Fruit fly (Drosophila melanogaster) whole organism, embryonic: Measurements from ENCODE around the gene Ldaf1.

Experiments
- ATbp ChIP-seq: fragments of 200-800 bp; sonication (Bioruptor generic); optimal IDR thresholded peaks from 2 replicates; lab custom pipeline; 2017; ENCODE audit warnings: missing biosample characterization, mild to moderate bottlenecking, missing genetic modification characterization, missing genetic modification reagents
- Abd-B ChIP-seq: fragments of 200-800 bp; sonication (Bioruptor generic); optimal IDR thresholded peaks from 2 replicates; lab custom pipeline; 2018; ENCODE audit warnings: missing biosample characterization, mild to moderate bottlenecking, missing genetic modification characterization, moderate library complexity
- Ada2b ChIP-seq: fragments of 200-800 bp; sonication (Bioruptor generic); IDR thresholded peaks from 2 replicates; pipeline ENCODE4 v1.3.6; 2022; ENCODE audit warnings: missing biosample characterization, missing genetic modification characterization
- B-H1 ChIP-seq: fragments of 200-800 bp; sonication (Bioruptor generic); IDR thresholded peaks from 3 replicates; pipeline ENCODE4 v1.3.6; 2022; ENCODE audit warnings: missing biosample characterization, missing genetic modification characterization
- CG13775 ChIP-seq: fragments of 200-800 bp; sonication (Bioruptor generic); optimal IDR thresholded peaks from 3 replicates; lab custom pipeline; 2017; ENCODE audit warnings: missing biosample characterization, mild to moderate bottlenecking, missing genetic modification characterization
- CG15601 ChIP-seq: fragments of 200-800 bp; sonication (Bioruptor generic); optimal IDR thresholded peaks from 3 replicates; lab custom pipeline; 2019; ENCODE audit warnings: missing biosample characterization, mild to moderate bottlenecking, missing genetic modification characterization, moderate library complexity
- CG1603 ChIP-seq: fragments of 200-800 bp; sonication (Bioruptor generic); optimal IDR thresholded peaks from 2 replicates; lab custom pipeline; 2019; ENCODE audit warnings: missing biosample characterization, mild to moderate bottlenecking, missing genetic modification characterization, moderate library complexity
- CG17186 ChIP-seq: fragments of 200-800 bp; sonication (Bioruptor generic); optimal IDR thresholded peaks from 3 replicates; lab custom pipeline; 2017; ENCODE audit warnings: missing biosample characterization, missing genetic modification reagents, missing genetic modification characterization
- CG17568 ChIP-seq: fragments of 200-800 bp; sonication (Bioruptor generic); optimal IDR thresholded peaks from 2 replicates; lab custom pipeline; 2018; ENCODE audit warnings: missing biosample characterization, mild to moderate bottlenecking, missing genetic modification characterization, moderate library complexity
- CG1832 ChIP-seq: fragments of 200-800 bp; sonication (Bioruptor generic); optimal IDR thresholded peaks from 2 replicates; lab custom pipeline; 2017; ENCODE audit warnings: missing biosample characterization, mild to moderate bottlenecking, missing genetic modification characterization, inconsistent platforms
- CG18619 ChIP-seq: fragments of 200-800 bp; sonication (Bioruptor generic); optimal IDR thresholded peaks from 3 replicates; lab custom pipeline; 2017; ENCODE audit warnings: missing biosample characterization, mild to moderate bottlenecking, missing genetic modification characterization
- CG2199 ChIP-seq: fragments of 200-800 bp; sonication (Bioruptor generic); IDR thresholded peaks from 3 replicates; pipeline ENCODE4 v1.3.6; 2022; ENCODE audit warnings: missing biosample characterization, missing genetic modification characterization
- CG34376 ChIP-seq: fragments of 200-800 bp; sonication (Bioruptor generic); optimal IDR thresholded peaks from 2 replicates; lab custom pipeline; 2018; ENCODE audit warnings: missing biosample characterization, mild to moderate bottlenecking, missing genetic modification characterization
- CG4617 ChIP-seq: fragments of 200-800 bp; sonication (Bioruptor generic); optimal IDR thresholded peaks from 3 replicates; lab custom pipeline; 2016; ENCODE audit warnings: missing biosample characterization, missing genetic modification characterization, borderline replicate concordance
- CG6654 ChIP-seq: fragments of 200-800 bp; sonication (Bioruptor generic); optimal IDR thresholded peaks from 2 replicates; lab custom pipeline; 2017; ENCODE audit warnings: missing biosample characterization, mild to moderate bottlenecking, missing genetic modification characterization
- CG9609 ChIP-seq: fragments of 200-800 bp; sonication (Bioruptor generic); optimal IDR thresholded peaks from 3 replicates; lab custom pipeline; 2016; ENCODE audit warnings: missing biosample characterization, missing genetic modification characterization
- Camta ChIP-seq: fragments of 200-800 bp; sonication (Bioruptor generic); optimal IDR thresholded peaks from 2 replicates; lab custom pipeline; 2016; ENCODE audit warnings: missing biosample characterization, missing genetic modification characterization
- Chrac-16 ChIP-seq: fragments of 200-800 bp; sonication (Bioruptor generic); optimal IDR thresholded peaks from 3 replicates; lab custom pipeline; 2016; ENCODE audit warnings: missing biosample characterization, missing genetic modification characterization
- Dip3 ChIP-seq: fragments of 200-800 bp; sonication (Bioruptor generic); optimal IDR thresholded peaks from 3 replicates; lab custom pipeline; 2016; ENCODE audit warnings: missing biosample characterization, missing genetic modification characterization
- Gsc ChIP-seq: fragments of 200-800 bp; sonication (Bioruptor generic); IDR thresholded peaks from 2 replicates; pipeline ENCODE4 v1.3.6; 2022; ENCODE audit warnings: missing biosample characterization, missing genetic modification characterization
- HLHmδ ChIP-seq: fragments of 200-800 bp; sonication (Bioruptor generic); optimal IDR thresholded peaks from 2 replicates; lab custom pipeline; 2018; ENCODE audit warnings: missing biosample characterization, mild to moderate bottlenecking, missing genetic modification characterization, moderate library complexity
- Mad ChIP-seq: fragments of 200-800 bp; sonication (Bioruptor generic); optimal IDR thresholded peaks from 2 replicates; lab custom pipeline; 2016; ENCODE audit warnings: missing biosample characterization, missing genetic modification characterization
- Meics ChIP-seq: fragments of 200-800 bp; sonication (Bioruptor generic); optimal IDR thresholded peaks from 2 replicates; lab custom pipeline; 2017; ENCODE audit warnings: missing biosample characterization, mild to moderate bottlenecking, missing genetic modification characterization
- NK7.1 ChIP-seq: fragments of 200-800 bp; sonication (Bioruptor generic); optimal IDR thresholded peaks from 3 replicates; lab custom pipeline; 2016; ENCODE audit warnings: missing biosample characterization, missing genetic modification characterization
- Nf-YC ChIP-seq: fragments of 200-800 bp; optimal IDR thresholded peaks from 3 replicates; lab custom pipeline; 2019; ENCODE audit warnings: missing biosample characterization, mild to moderate bottlenecking, missing genetic modification characterization, moderate library complexity
- Six4 ChIP-seq: fragments of 200-800 bp; sonication (Bioruptor generic); optimal IDR thresholded peaks from 2 replicates; lab custom pipeline; 2016; ENCODE audit warnings: missing biosample characterization, missing genetic modification characterization
- Sry-δ ChIP-seq: fragments of 200-800 bp; sonication (Bioruptor generic); optimal IDR thresholded peaks from 2 replicates; lab custom pipeline; 2016; ENCODE audit warnings: missing biosample characterization, missing genetic modification characterization
- Trl ChIP-seq, 3 experiments: fragments of >200 bp in 2 of 3; fragments of 200-800 bp in 1 of 3; sonication (Bioruptor generic) in 1 of 3; optimal IDR thresholded peaks; 2 replicates in 1 of 3; 3 replicates in 2 of 3; lab custom pipeline; 2016 to 2017; ENCODE audit warnings: missing biosample characterization in 1 of 3, missing genetic modification characterization in 1 of 3
- ara ChIP-seq: fragments of 200-800 bp; sonication (Bioruptor generic); IDR thresholded peaks from 2 replicates; pipeline ENCODE4 v1.3.6; 2022; ENCODE audit warnings: missing biosample characterization, missing genetic modification characterization
- ci ChIP-seq: fragments of 200-800 bp; sonication (Bioruptor generic); IDR thresholded peaks from 3 replicates; pipeline ENCODE4 v1.3.6; 2022; ENCODE audit warnings: missing biosample characterization, missing genetic modification characterization
- dati ChIP-seq: fragments of 200-800 bp; sonication (Bioruptor generic); IDR thresholded peaks from 2 replicates; pipeline ENCODE4 v1.3.6; 2022; ENCODE audit warnings: missing biosample characterization, missing genetic modification characterization
- dysf ChIP-seq: fragments of 200-800 bp; sonication (Bioruptor generic); IDR thresholded peaks from 3 replicates; pipeline ENCODE4 v1.3.6; 2022; ENCODE audit warnings: missing biosample characterization, missing genetic modification characterization
- en ChIP-seq: fragments of 200-800 bp; sonication (Bioruptor generic); optimal IDR thresholded peaks from 2 replicates; lab custom pipeline; 2016; ENCODE audit warnings: missing biosample characterization, missing genetic modification characterization
- gcm ChIP-seq: fragments of 200-800 bp; sonication (Bioruptor generic); optimal IDR thresholded peaks from 2 replicates; lab custom pipeline; 2019; ENCODE audit warnings: missing biosample characterization, mild to moderate bottlenecking, missing genetic modification characterization, moderate library complexity
- hb ChIP-seq: fragments of 200-800 bp; sonication (Bioruptor generic); IDR thresholded peaks from 3 replicates; pipeline ENCODE4 v1.3.6; 2022; ENCODE audit warnings: missing biosample characterization, missing genetic modification characterization; ENCODE audit not compliant: partially characterized antibody
- kah ChIP-seq: fragments of 200-800 bp; sonication (Bioruptor generic); optimal IDR thresholded peaks from 2 replicates; lab custom pipeline; 2018; ENCODE audit warnings: missing biosample characterization, mild to moderate bottlenecking, missing genetic modification characterization
- lilli ChIP-seq: fragments of 200-800 bp; sonication (Bioruptor generic); optimal IDR thresholded peaks from 3 replicates; lab custom pipeline; 2016; ENCODE audit warnings: missing biosample characterization, missing genetic modification characterization
- lmd ChIP-seq: fragments of 200-800 bp; sonication (Bioruptor generic); IDR thresholded peaks from 2 replicates; pipeline ENCODE4 v1.3.6; 2022; ENCODE audit warnings: missing biosample characterization, missing genetic modification characterization
- mld ChIP-seq: fragments of 200-800 bp; sonication (Bioruptor generic); IDR thresholded peaks from 3 replicates; pipeline ENCODE4 v1.3.6; 2022; ENCODE audit warnings: missing biosample characterization, missing genetic modification characterization; ENCODE audit not compliant: partially characterized antibody
- prd ChIP-seq, 3 experiments: fragments of >200 bp in 2 of 3; fragments of 200-800 bp in 1 of 3; sonication (Bioruptor generic) in 1 of 3; optimal IDR thresholded peaks in 2 of 3; IDR thresholded peaks in 1 of 3; 2 replicates in 2 of 3; 3 replicates in 1 of 3; pipeline versions ENCODE4 v1.3.6 to Lab custom; 2017 to 2022; ENCODE audit warnings: missing biosample characterization in 1 of 3, missing genetic modification characterization in 1 of 3
- run ChIP-seq: fragments of 200-800 bp; sonication (Bioruptor generic); optimal IDR thresholded peaks from 3 replicates; lab custom pipeline; 2018; ENCODE audit warnings: missing biosample characterization, mild to moderate bottlenecking, missing genetic modification characterization
- sd ChIP-seq: fragments of 200-800 bp; sonication (Bioruptor generic); optimal IDR thresholded peaks from 3 replicates; lab custom pipeline; 2018; ENCODE audit warnings: missing biosample characterization, mild to moderate bottlenecking, missing genetic modification characterization, moderate library complexity
- slbo ChIP-seq: fragments of 200-800 bp; sonication (Bioruptor generic); IDR thresholded peaks from 2 replicates; pipeline ENCODE4 v1.3.6; 2022; ENCODE audit warnings: missing biosample characterization, missing genetic modification characterization
- ssp ChIP-seq: fragments of 200-800 bp; sonication (Bioruptor generic); IDR thresholded peaks from 2 replicates; pipeline ENCODE4 v1.3.6; 2022; ENCODE audit warnings: missing biosample characterization, missing genetic modification characterization
- tll ChIP-seq, 2 experiments: fragments of 200-800 bp in 1 of 2; fragments of >200 bp in 1 of 2; sonication (Bioruptor generic) in 1 of 2; optimal IDR thresholded peaks; 2 replicates each; lab custom pipeline; 2017 to 2019; ENCODE audit warnings: missing biosample characterization in 2 of 2, missing genetic modification characterization in 2 of 2, mild to moderate bottlenecking in 1 of 2, moderate library complexity in 1 of 2
- tx ChIP-seq: fragments of 200-800 bp; sonication (Bioruptor generic); optimal IDR thresholded peaks from 2 replicates; lab custom pipeline; 2016; ENCODE audit warnings: missing biosample characterization, missing genetic modification characterization
- vvl ChIP-seq: fragments of 200-800 bp; sonication (Bioruptor generic); IDR thresholded peaks from 2 replicates; pipeline ENCODE4 v1.3.6; 2022; ENCODE audit warnings: missing biosample characterization, missing genetic modification characterization
- yki ChIP-seq: fragments of >200 bp; optimal IDR thresholded peaks from 3 replicates; lab custom pipeline; 2018
- zf30C ChIP-seq: fragments of 200-800 bp; sonication (Bioruptor generic); optimal IDR thresholded peaks from 3 replicates; lab custom pipeline; 2018; ENCODE audit warnings: missing biosample characterization, mild to moderate bottlenecking, missing genetic modification characterization

Gene Ldaf1

DNA sequence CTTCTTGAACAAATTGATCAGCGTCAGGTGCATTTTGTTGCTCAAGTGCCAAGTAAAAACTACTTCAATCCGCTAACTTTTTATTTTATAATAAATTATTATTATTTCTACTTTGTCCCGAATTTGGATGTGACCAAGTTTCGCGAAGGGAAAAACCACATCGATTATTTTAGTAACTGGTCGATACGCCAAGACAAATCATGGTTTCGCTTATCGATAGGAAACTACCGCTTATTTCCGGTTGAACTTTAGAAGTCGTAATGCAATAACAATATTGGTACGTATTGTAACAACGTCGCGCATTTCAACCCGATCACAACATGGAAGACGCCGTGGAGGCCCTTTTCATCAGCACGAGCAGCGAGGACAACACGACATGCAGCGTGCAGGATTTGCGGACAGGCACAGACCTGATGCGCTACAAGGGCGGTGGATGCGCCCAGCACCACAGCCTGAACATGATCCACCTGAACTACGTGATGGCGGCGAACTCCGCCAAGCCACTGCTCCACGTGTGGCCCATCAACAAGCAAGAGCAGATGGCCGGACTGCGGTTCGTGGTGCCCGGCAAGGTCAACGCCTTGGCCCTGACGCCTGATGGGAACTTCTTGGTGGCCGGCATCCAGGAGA is 24.5 kb downstream of the Ldaf1 start, which contains the start of the genes CG14817 and CG14805 (continued):
- peak; percentile 74 for TF ChIP-seq CG4617
- TF ChIP-seq lmd (GFP tag; lab: Robert Waterston, UW): peak; percentile 17; the same call in 1 of the 2 replicates
- no peak for TF ChIP-seq tll (GFP tag; optimal IDR thresholded peaks at IDR 0.05; lab: Kevin White, UChicago)
- TF ChIP-seq CG2199 (GFP tag; lab: Robert Waterston, UW): no peak
- TF ChIP-seq ci (GFP tag; lab: Robert Waterston, UW): peak; percentile 91
- peak; percentile 79 for TF ChIP-seq gcm (GFP tag; lab: Kevin White, UChicago)
- no peak for TF ChIP-seq ssp (GFP tag; lab: Robert Waterston, UW)
- TF ChIP-seq HLHmδ (GFP tag; lab: Kevin White, UChicago): peak; percentile 81
- TF ChIP-seq kah: peak; percentile 74
- no peak for TF ChIP-seq B-H1 (GFP tag; lab: Robert Waterston, UW)
- peak; percentile 35 for TF ChIP-seq en (GFP tag; lab: Kevin White, UChicago)
- no peak for TF ChIP-seq ATbp (GFP tag; lab: Kevin White, UChicago)
- peak; percentile 2 for TF ChIP-seq NK7.1 (GFP tag; lab: Kevin White, UChicago)
- TF ChIP-seq slbo (GFP tag; lab: Robert Waterston, UW): 0 out of 2 replicates have a peak, but pooled peaks have one; percentile 38
- TF ChIP-seq Mad (GFP tag; lab: Kevin White, UChicago): peak; percentile 43
- TF ChIP-seq hb: no peak
- TF ChIP-seq dati (GFP tag; lab: Robert Waterston, UW): no peak
- TF ChIP-seq Dip3 (GFP tag; lab: Kevin White, UChicago): no peak
- peak; percentile 24; the same call in 1 of the 2 replicates for TF ChIP-seq Ada2b
- TF ChIP-seq Six4 (GFP tag; lab: Kevin White, UChicago): peak; percentile 34
- no peak for TF ChIP-seq CG1603 (tag; lab: Kevin White, UChicago)
- TF ChIP-seq CG17568 (GFP tag; lab: Kevin White, UChicago): no peak
- no peak for TF ChIP-seq tx (GFP tag; lab: Kevin White, UChicago)
- TF ChIP-seq Sry-δ (GFP tag; lab: Kevin White, UChicago): peak; percentile 48
- TF ChIP-seq ara (GFP tag; lab: Robert Waterston, UW): 0 out of 2 replicates have a peak, but pooled peaks have one; percentile 11
- TF ChIP-seq prd (optimal IDR thresholded peaks at IDR 0.05; lab: Kevin White, UChicago): no peak
- no peak for TF ChIP-seq prd (GFP tag; IDR thresholded peaks at IDR 0.05; lab: Robert Waterston, UW)
- peak; percentile 79 for TF ChIP-seq CG18619
- no peak for TF ChIP-seq run (tag; lab: Kevin White, UChicago)
- no peak for TF ChIP-seq Abd-B (GFP tag; lab: Kevin White, UChicago)
- TF ChIP-seq CG15601 (tag; lab: Kevin White, UChicago): peak; percentile 74
- TF ChIP-seq CG34376 (GFP tag; lab: Kevin White, UChicago): peak; percentile 94
- no peak for TF ChIP-seq Trl (optimal IDR thresholded peaks at IDR 0.05; lab: Kevin White, UChicago)
- peak; percentile 40 for TF ChIP-seq Trl (GFP tag; optimal IDR thresholded peaks at IDR 0.05; lab: Kevin White, UChicago)
- peak; percentile 67 for TF ChIP-seq vvl (GFP tag; lab: Robert Waterston, UW)
- TF ChIP-seq Chrac-16 (GFP tag; lab: Kevin White, UChicago): no peak
- TF ChIP-seq Nf-YC (tag; lab: Kevin White, UChicago): peak; percentile 67
- TF ChIP-seq yki (lab: Kevin White, UChicago): no peak
- TF ChIP-seq CG17186: peak; percentile 50
- TF ChIP-seq dysf (GFP tag; lab: Robert Waterston, UW): peak; percentile 53; the same call in 1 of the 3 replicates
- TF ChIP-seq CG6654 (GFP tag; lab: Kevin White, UChicago): peak; percentile 33
- no peak for TF ChIP-seq sd (tag; lab: Kevin White, UChicago)
- TF ChIP-seq CG9609 (GFP tag; lab: Kevin White, UChicago): no peak
- TF ChIP-seq mld (GFP tag; lab: Robert Waterston, UW): no peak
- no peak for TF ChIP-seq Gsc
- peak; percentile 89 for TF ChIP-seq Meics (GFP tag; lab: Kevin White, UChicago)
- TF ChIP-seq CG13775: peak; percentile 72
- TF ChIP-seq Camta (GFP tag; lab: Kevin White, UChicago): no peak
- TF ChIP-seq lilli (GFP tag; lab: Kevin White, UChicago): no peak
- TF ChIP-seq CG1832: no peak
- TF ChIP-seq zf30C (GFP tag; lab: Kevin White, UChicago): no peak
